Fruit fly (Drosophila melanogaster): ENCODE results near the gene mRpL51.

Gene mRpL51

dm6 chr2L:8534515-8535295, 17.5 kb upstream of the mRpL51 start:
- peak; percentile 94 for TF ChIP-seq noc (tag; optimal IDR thresholded peaks at IDR 0.05)

- no peak for TF ChIP-seq noc (tag; optimal IDR thresholded peaks at IDR 0.05)
Observed at dm6 chr2L:8534118-8534514, 16.9 kb upstream of the mRpL51 start.

- no peak for TF ChIP-seq noc (tag; optimal IDR thresholded peaks at IDR 0.05)
Observed at dm6 chr2L:8533632-8534031, 16.5 kb upstream of the mRpL51 start.

dm6 chr2L:8532790-8533189, 15.6 kb upstream of the mRpL51 start:
- no peak for TF ChIP-seq noc (tag; optimal IDR thresholded peaks at IDR 0.05)

dm6 chr2L:8530189-8530588, 13.0 kb upstream of the mRpL51 start:
- TF ChIP-seq noc (tag; optimal IDR thresholded peaks at IDR 0.05) = no peak

dm6 chr2L:8528951-8529430, 11.8 kb upstream of the mRpL51 start, which contains the start of gene CG17834:
TSS of gene CG17834 (plus strand) at chr2L:8529141.
- TF ChIP-seq noc (tag; optimal IDR thresholded peaks at IDR 0.05) = peak; percentile 41

dm6 chr2L:8528318-8528717, 11.1 kb upstream of the mRpL51 start, which contains the start of the genes lmgA and lmgB:
TSS of gene lmgA (minus strand) at chr2L:8528618.
TSS of gene lmgB (minus strand) at chr2L:8528618.
- peak; percentile 31 for TF ChIP-seq noc (tag; optimal IDR thresholded peaks at IDR 0.05)

dm6 chr2L:8525000-8525399, 7.8 kb upstream of the mRpL51 start:
- no peak for TF ChIP-seq noc (tag; optimal IDR thresholded peaks at IDR 0.05)

dm6 chr2L:8522781-8523180, 5.6 kb upstream of the mRpL51 start:
- no peak for TF ChIP-seq noc (tag; optimal IDR thresholded peaks at IDR 0.05)

- peak; percentile 15 for TF ChIP-seq noc (tag; optimal IDR thresholded peaks at IDR 0.05)
Observed at dm6 chr2L:8521724-8522309, 4.6 kb upstream of the mRpL51 start, which contains the start of gene Acer. TSS of gene Acer (plus strand) at chr2L:8521933.

dm6 chr2L:8519390-8519789, 2.2 kb upstream of the mRpL51 start, which contains the start of gene Sgp:
TSS of gene Sgp (plus strand) at chr2L:8519690.
- TF ChIP-seq noc (tag; optimal IDR thresholded peaks at IDR 0.05) = no peak

- TF ChIP-seq noc (tag; optimal IDR thresholded peaks at IDR 0.05) = no peak
Observed at dm6 chr2L:8514748-8515147, 2.4 kb downstream of the mRpL51 start, which contains the start of the genes CG13097 and PIG-U. TSS of gene CG13097 (minus strand) at chr2L:8514868. TSS of gene PIG-U (plus strand) at chr2L:8515096.

dm6 chr2L:8511723-8512122, 5.5 kb downstream of the mRpL51 start, which contains the start of gene CG13096:
TSS of gene CG13096 (minus strand) at chr2L:8511866.
- TF ChIP-seq noc (tag; optimal IDR thresholded peaks at IDR 0.05) = no peak

dm6 chr2L:8506729-8507128, 10.5 kb downstream of the mRpL51 start, which contains the start of gene Dh31:
TSS of gene Dh31 (minus strand) at chr2L:8506845.
- TF ChIP-seq noc (tag; optimal IDR thresholded peaks at IDR 0.05) = no peak

- no peak for TF ChIP-seq noc (tag; optimal IDR thresholded peaks at IDR 0.05)
Observed at dm6 chr2L:8496269-8496668, 20.9 kb downstream of the mRpL51 start, which contains the start of gene Bace. TSS of gene Bace (minus strand) at chr2L:8496307.

- TF ChIP-seq noc (tag; optimal IDR thresholded peaks at IDR 0.05) = no peak
Observed at dm6 chr2L:8490439-8490838, 26.7 kb downstream of the mRpL51 start, which contains the start of gene CG43400. TSS of gene CG43400 (plus strand) at chr2L:8490739.
